Worm (Caenorhabditis elegans) whole organism, young adult: ENCODE data around the gene Y73C8C.10.

ENCODE experiments used
- B0035.1 ChIP-seq: sonication (generic microtip); optimal IDR thresholded peaks from 2 replicates; lab custom pipeline; 2016; ENCODE audit warnings: missing genetic modification characterization, mild to moderate bottlenecking, missing compliant biosample characterization, missing genotype, missing genetic modification reagents
- C06A6.2 ChIP-seq: fragments of 200-800 bp; sonication (Bioruptor generic); conservative IDR thresholded peaks from 2 replicates; pipeline ENCODE4 v1.3.6; 2022; ENCODE audit warnings: missing genetic modification characterization, missing compliant biosample characterization
- F23B12.7 ChIP-seq: sonication (generic microtip); optimal IDR thresholded peaks from 2 replicates; lab custom pipeline; 2017; ENCODE audit warnings: missing genetic modification characterization, mild to moderate bottlenecking, missing compliant biosample characterization, antibody characterized with exemption, moderate library complexity; ENCODE audit not compliant: insufficient read depth
- F37B4.10 ChIP-seq: fragments of 200-800 bp; sonication (Bioruptor generic); IDR thresholded peaks from 2 replicates; pipeline ENCODE4 v1.3.6; 2022; ENCODE audit warnings: missing genetic modification characterization, missing compliant biosample characterization
- K12H6.12 ChIP-seq: fragments of 200-800 bp; sonication (Bioruptor generic); optimal IDR thresholded peaks from 2 replicates; lab custom pipeline; 2018; ENCODE audit warnings: mild to moderate bottlenecking, missing genetic modification characterization, missing compliant biosample characterization
- T26A5.8 ChIP-seq: sonication (generic microtip); optimal IDR thresholded peaks from 2 replicates; lab custom pipeline; 2016; ENCODE audit warnings: missing genetic modification characterization, missing compliant biosample characterization
- Y95B8A.8 ChIP-seq: fragments of 200-800 bp; sonication (Bioruptor generic); IDR thresholded peaks from 2 replicates; pipeline ENCODE4 v1.3.6; 2022; ENCODE audit warnings: missing genetic modification reagents, missing genetic modification characterization, missing compliant biosample characterization
- ama-1 ChIP-seq, 3 experiments: fragments of 150-350 bp in 1 of 3; sonication (generic microtip) in 2 of 3; optimal IDR thresholded peaks; 2 replicates each; lab custom pipeline; 2014 to 2018; ENCODE audit warnings: missing biosample characterization in 2 of 3, missing genetic modification characterization in 2 of 3, missing genetic modification reagents in 2 of 3
- attf-3 ChIP-seq: fragments of 200-800 bp; sonication (Bioruptor generic); conservative IDR thresholded peaks from 2 replicates; pipeline ENCODE4 v1.3.6; 2022; ENCODE audit warnings: missing genetic modification reagents, missing genetic modification characterization, missing compliant biosample characterization
- bed-1 ChIP-seq: fragments of 200-800 bp; sonication (Bioruptor generic); IDR thresholded peaks from 2 replicates; pipeline ENCODE4 v1.3.6; 2022; ENCODE audit warnings: missing genetic modification reagents, missing genetic modification characterization, missing compliant biosample characterization
- bed-2 ChIP-seq: fragments of 200-800 bp; sonication (Bioruptor generic); IDR thresholded peaks from 2 replicates; pipeline ENCODE4 v1.3.6; 2022; ENCODE audit warnings: missing genetic modification reagents, missing genetic modification characterization, missing compliant biosample characterization
- cebp-2 ChIP-seq: fragments of 200-800 bp; sonication (Bioruptor generic); IDR thresholded peaks from 2 replicates; pipeline ENCODE4 v1.3.6; 2022; ENCODE audit warnings: missing genetic modification characterization, missing compliant biosample characterization
- ceh-100 ChIP-seq: fragments of 200-800 bp; sonication (Bioruptor generic); IDR thresholded peaks from 2 replicates; pipeline ENCODE4 v1.3.6; 2022; ENCODE audit warnings: missing genetic modification reagents, missing genetic modification characterization, missing compliant biosample characterization
- chd-7 ChIP-seq: sonication (generic microtip); optimal IDR thresholded peaks from 2 replicates; lab custom pipeline; 2016; ENCODE audit warnings: mild to moderate bottlenecking, missing genetic modification characterization, moderate library complexity, missing compliant biosample characterization
- efl-1 ChIP-seq: fragments of 150-350 bp; optimal IDR thresholded peaks from 2 replicates; lab custom pipeline; 2014; ENCODE audit warnings: missing biosample characterization, missing genetic modification reagents, missing genetic modification characterization
- egl-18 ChIP-seq: fragments of 200-800 bp; sonication (Bioruptor generic); IDR thresholded peaks from 2 replicates; pipeline ENCODE4 v1.3.6; 2022; ENCODE audit warnings: missing genetic modification reagents, missing genetic modification characterization, missing compliant biosample characterization
- egl-44 ChIP-seq: fragments of 200-800 bp; sonication (Bioruptor generic); IDR thresholded peaks from 2 replicates; pipeline ENCODE4 v1.3.6; 2022; ENCODE audit warnings: missing genetic modification reagents, missing genetic modification characterization, missing compliant biosample characterization
- hlh-12 ChIP-seq: sonication (generic microtip); optimal IDR thresholded peaks from 2 replicates; lab custom pipeline; 2016; ENCODE audit warnings: missing genetic modification characterization, missing compliant biosample characterization
- hmg-1.2 ChIP-seq: fragments of 200-800 bp; sonication (Bioruptor generic); IDR thresholded peaks from 2 replicates; pipeline ENCODE4 v1.3.6; 2022; ENCODE audit warnings: missing genetic modification reagents, missing genetic modification characterization, missing compliant biosample characterization
- let-607 ChIP-seq, 2 experiments: fragments of 200-800 bp in 1 of 2; sonication (Bioruptor generic) in 1 of 2; sonication (generic microtip) in 1 of 2; optimal IDR thresholded peaks; 2 replicates each; lab custom pipeline; 2016 to 2018; ENCODE audit warnings: mild to moderate bottlenecking in 2 of 2, missing compliant biosample characterization in 2 of 2, missing genetic modification characterization in 2 of 2, moderate library complexity in 2 of 2, missing genotype in 1 of 2
- lin-54 ChIP-seq: fragments of 200-800 bp; sonication (Bioruptor generic); optimal IDR thresholded peaks from 2 replicates; lab custom pipeline; 2018; ENCODE audit warnings: mild to moderate bottlenecking, missing genetic modification characterization, missing compliant biosample characterization
- madf-6 ChIP-seq: fragments of 200-800 bp; sonication (Bioruptor generic); IDR thresholded peaks from 2 replicates; pipeline ENCODE4 v1.3.6; 2022; ENCODE audit warnings: missing genetic modification reagents, missing genetic modification characterization, missing compliant biosample characterization
- nhr-90 ChIP-seq: sonication (generic microtip); optimal IDR thresholded peaks from 2 replicates; lab custom pipeline; 2016; ENCODE audit warnings: missing genotype, mild to moderate bottlenecking, missing genetic modification characterization, missing compliant biosample characterization
- pbrm-1 ChIP-seq: fragments of 200-800 bp; sonication (Bioruptor generic); IDR thresholded peaks from 2 replicates; pipeline ENCODE4 v1.3.6; 2022; ENCODE audit warnings: missing genetic modification reagents, missing genetic modification characterization, missing compliant biosample characterization
- pha-4 ChIP-seq: fragments of 150-350 bp; sonication (generic microtip); optimal IDR thresholded peaks from 2 replicates; lab custom pipeline; 2014; ENCODE audit warnings: missing biosample characterization, missing genetic modification reagents, missing genetic modification characterization
- rcor-1 ChIP-seq: fragments of 200-800 bp; sonication (Bioruptor generic); IDR thresholded peaks from 2 replicates; pipeline ENCODE4 v1.3.6; 2022; ENCODE audit warnings: missing genetic modification reagents, missing genetic modification characterization, missing compliant biosample characterization
- rec-8 ChIP-seq, 2 experiments: sonication (generic microtip); optimal IDR thresholded peaks; 2 replicates each; lab custom pipeline; 2016; ENCODE audit warnings: mild to moderate bottlenecking in 2 of 2, missing genetic modification characterization in 2 of 2, missing genetic modification reagents in 2 of 2, missing genotype in 2 of 2, missing biosample characterization in 1 of 2, missing compliant biosample characterization in 1 of 2, moderate library complexity in 1 of 2
- rpc-1 ChIP-seq, 2 experiments: fragments of 150-350 bp in 1 of 2; sonication (generic microtip) in 1 of 2; optimal IDR thresholded peaks; 2 replicates each; lab custom pipeline; 2014 to 2018; ENCODE audit warnings: missing biosample characterization in 1 of 2, missing genetic modification characterization in 1 of 2, missing genetic modification reagents in 1 of 2, missing genotype in 1 of 2
- sdz-38 ChIP-seq: sonication (generic microtip); optimal IDR thresholded peaks from 2 replicates; lab custom pipeline; 2016; ENCODE audit warnings: missing genotype, missing genetic modification characterization, missing compliant biosample characterization
- snpc-4 ChIP-seq, 5 experiments: fragments of 150-350 bp in 1 of 5; sonication (generic microtip) in 4 of 5; optimal IDR thresholded peaks; 2 replicates each; lab custom pipeline; 2014 to 2018; ENCODE audit warnings: missing genetic modification characterization in 5 of 5, missing biosample characterization in 3 of 5, antibody characterized with exemption in 2 of 5, mild to moderate bottlenecking in 2 of 5, missing compliant biosample characterization in 2 of 5, missing genotype in 2 of 5, moderate library complexity in 2 of 5, missing genetic modification reagents in 1 of 5
- somi-1 ChIP-seq: fragments of 200-800 bp; sonication (Bioruptor generic); optimal IDR thresholded peaks from 2 replicates; lab custom pipeline; 2018; ENCODE audit warnings: mild to moderate bottlenecking, missing genetic modification characterization, missing compliant biosample characterization
- sptf-2 ChIP-seq: fragments of 200-800 bp; sonication (Bioruptor generic); optimal IDR thresholded peaks from 2 replicates; lab custom pipeline; 2018; ENCODE audit warnings: mild to moderate bottlenecking, missing genetic modification characterization, missing compliant biosample characterization
- zfh-2 ChIP-seq: fragments of 200-800 bp; sonication (Bioruptor generic); conservative IDR thresholded peaks from 2 replicates; pipeline ENCODE4 v1.3.6; 2022; ENCODE audit warnings: missing genetic modification reagents, missing genetic modification characterization, missing compliant biosample characterization
- zim-3 ChIP-seq: sonication (generic microtip); optimal IDR thresholded peaks from 2 replicates; lab custom pipeline; 2017; ENCODE audit warnings: mild to moderate bottlenecking, missing genetic modification characterization, moderate library complexity, missing compliant biosample characterization
- ztf-22 ChIP-seq: fragments of 200-800 bp; sonication (Bioruptor generic); optimal IDR thresholded peaks from 2 replicates; lab custom pipeline; 2018; ENCODE audit warnings: mild to moderate bottlenecking, missing genetic modification characterization, moderate library complexity, missing compliant biosample characterization
- ztf-3 ChIP-seq: fragments of 200-800 bp; sonication (Bioruptor generic); optimal IDR thresholded peaks from 2 replicates; lab custom pipeline; 2018; ENCODE audit warnings: mild to moderate bottlenecking, missing genetic modification characterization, missing compliant biosample characterization

Gene Y73C8C.10

ce11 chrV:3168650-3169049 lies 41.1 kb upstream of the Y73C8C.10 start, which contains the start of gene C36C5.15:
Gene C36C5.15, minus strand, starts transcription at chrV:3168750.
- TF ChIP-seq let-607 (tag; optimal IDR thresholded peaks at IDR 0.05; lab: Kevin White, UChicago) (no peak), zim-3 (tag; lab: Kevin White, UChicago) (no peak), nhr-90 (tag; lab: Kevin White, UChicago) (no peak), K12H6.12 (tag; lab: Kevin White, UChicago) (no peak), B0035.1 (tag; lab: Kevin White, UChicago) (no peak), bed-1 (no peak), hmg-1.2 (GFP tag; lab: Robert Waterston, UW) (no peak), attf-3 (GFP tag; lab: Robert Waterston, UW) (no peak), F23B12.7 (tag; lab: Kevin White, UChicago) (no peak), egl-18 (GFP tag; lab: Robert Waterston, UW) (no peak), rpc-1 (optimal IDR thresholded peaks at IDR 0.05; lab: Kevin White, UChicago) (no peak), rpc-1 (tag; optimal IDR thresholded peaks at IDR 0.05; lab: Kevin White, UChicago) (no peak), somi-1 (GFP tag; lab: Kevin White, UChicago) (no peak), zfh-2 (GFP tag; lab: Robert Waterston, UW) (no peak), efl-1 (GFP tag; lab: Kevin White, UChicago) (no peak), egl-44 (GFP tag; lab: Robert Waterston, UW) (no peak), pbrm-1 (GFP tag; lab: Robert Waterston, UW) (no peak)

- TF ChIP-seq T26A5.8 (tag; lab: Kevin White, UChicago) (no peak), pha-4 (no peak), F37B4.10 (no peak), snpc-4 (GFP tag; optimal IDR thresholded peaks at IDR 0.05; lab: Kevin White, UChicago) (no peak), snpc-4 (tag; optimal IDR thresholded peaks at IDR 0.05; lab: Kevin White, UChicago) (no peak), ceh-100 (no peak), ama-1 (optimal IDR thresholded peaks at IDR 0.05; lab: Kevin White, UChicago) (no peak), ama-1 (GFP tag; optimal IDR thresholded peaks at IDR 0.05; lab: Kevin White, UChicago) (no peak), sptf-2 (GFP tag; lab: Kevin White, UChicago) (no peak), somi-1 (GFP tag; lab: Kevin White, UChicago) (no peak), egl-18 (GFP tag; lab: Robert Waterston, UW) (no peak), chd-7 (tag; lab: Kevin White, UChicago) (no peak)
Measured at ce11 chrV:3166260-3166659, 38.7 kb upstream of the Y73C8C.10 start, which contains the start of gene C36C5.4. Gene C36C5.4, plus strand, starts transcription at chrV:3166560.

ce11 chrV:3165438-3165837 lies 37.9 kb upstream of the Y73C8C.10 start, which contains the start of gene C36C5.14:
Gene C36C5.14, minus strand, starts transcription at chrV:3165538.
- TF ChIP-seq rpc-1 (optimal IDR thresholded peaks at IDR 0.05; lab: Kevin White, UChicago) (no peak), rpc-1 (tag; optimal IDR thresholded peaks at IDR 0.05; lab: Kevin White, UChicago) (no peak), chd-7 (tag; lab: Kevin White, UChicago) (no peak), bed-2 (no peak), ztf-3 (GFP tag; lab: Kevin White, UChicago) (no peak), ztf-22 (GFP tag; lab: Kevin White, UChicago) (no peak), sdz-38 (tag; lab: Kevin White, UChicago) (no peak), hlh-12 (tag; lab: Kevin White, UChicago) (no peak), pbrm-1 (GFP tag; lab: Robert Waterston, UW) (no peak), hmg-1.2 (GFP tag; lab: Robert Waterston, UW) (no peak), rcor-1 (GFP tag; lab: Robert Waterston, UW) (no peak), Y95B8A.8 (GFP tag; lab: Robert Waterston, UW) (no peak), rec-8 (tag; optimal IDR thresholded peaks at IDR 0.05; lab: Kevin White, UChicago) (no peak), madf-6 (GFP tag; lab: Robert Waterston, UW) (no peak), C06A6.2 (GFP tag; lab: Robert Waterston, UW) (no peak), lin-54 (GFP tag; lab: Kevin White, UChicago) (no peak), cebp-2 (GFP tag; lab: Robert Waterston, UW) (no peak)
